Worm (Caenorhabditis elegans) whole organism, L2 larva: Measurements from ENCODE around the gene F31B9.7.

Experiments
- F13H6.1 ChIP-seq: sonication (generic microtip); optimal IDR thresholded peaks from 2 replicates; lab custom pipeline; 2016; ENCODE audit warnings: missing genetic modification characterization, missing compliant biosample characterization
- R02D3.7 ChIP-seq: fragments of 150-350 bp; optimal IDR thresholded peaks from 2 replicates; lab custom pipeline; 2014; ENCODE audit warnings: missing biosample characterization, missing genetic modification characterization
- Y55F3AM.14 ChIP-seq: fragments of 200-800 bp; sonication (Bioruptor generic); optimal IDR thresholded peaks from 2 replicates; lab custom pipeline; 2018; ENCODE audit warnings: mild to moderate bottlenecking, missing genetic modification characterization, missing compliant biosample characterization
- ZK546.5 ChIP-seq: sonication (generic microtip); optimal IDR thresholded peaks from 2 replicates; lab custom pipeline; 2017; ENCODE audit warnings: missing biosample characterization, missing genetic modification characterization
- alr-1 ChIP-seq: fragments of 150-350 bp; optimal IDR thresholded peaks from 2 replicates; lab custom pipeline; 2014; ENCODE audit warnings: missing biosample characterization, missing genetic modification characterization
- aly-2 ChIP-seq: fragments of 150-350 bp; optimal IDR thresholded peaks from 2 replicates; lab custom pipeline; 2014; ENCODE audit warnings: missing biosample characterization, missing genetic modification characterization
- ama-1 ChIP-seq: fragments of 150-350 bp; optimal IDR thresholded peaks from 2 replicates; lab custom pipeline; 2018; ENCODE audit warnings: inconsistent platforms
- blmp-1 ChIP-seq: sonication (generic microtip); optimal IDR thresholded peaks from 2 replicates; lab custom pipeline; 2017; ENCODE audit warnings: missing genetic modification characterization, mild to moderate bottlenecking, missing compliant biosample characterization, antibody characterized with exemption, moderate library complexity; ENCODE audit not compliant: insufficient read depth
- ceh-82 ChIP-seq: fragments of 150-350 bp; optimal IDR thresholded peaks from 2 replicates; lab custom pipeline; 2014; ENCODE audit warnings: missing biosample characterization, missing genetic modification characterization
- dmd-4 ChIP-seq: sonication (generic microtip); optimal IDR thresholded peaks from 2 replicates; lab custom pipeline; 2017; ENCODE audit warnings: missing biosample characterization, missing genetic modification characterization
- elt-1 ChIP-seq: fragments of 150-350 bp; optimal IDR thresholded peaks from 2 replicates; lab custom pipeline; 2014; ENCODE audit warnings: missing biosample characterization, missing genetic modification characterization
- elt-3 ChIP-seq: sonication (generic microtip); optimal IDR thresholded peaks from 2 replicates; lab custom pipeline; 2017; ENCODE audit warnings: missing biosample characterization, missing genetic modification characterization
- fos-1 ChIP-seq: fragments of 150-350 bp; optimal IDR thresholded peaks from 2 replicates; lab custom pipeline; 2014; ENCODE audit warnings: missing biosample characterization, missing genetic modification characterization
- lin-13 ChIP-seq: fragments of 150-350 bp; optimal IDR thresholded peaks from 2 replicates; lab custom pipeline; 2014; ENCODE audit warnings: missing biosample characterization, missing genetic modification reagents, missing genetic modification characterization
- lin-39 ChIP-seq: fragments of 150-350 bp; optimal IDR thresholded peaks from 2 replicates; lab custom pipeline; 2014; ENCODE audit warnings: missing biosample characterization, missing genetic modification reagents, missing genetic modification characterization
- mab-5 ChIP-seq: fragments of 150-350 bp; optimal IDR thresholded peaks from 2 replicates; lab custom pipeline; 2014; ENCODE audit warnings: missing biosample characterization, missing genetic modification characterization
- mdl-1 ChIP-seq, 2 experiments: fragments of 150-350 bp in 1 of 2; sonication (generic microtip) in 1 of 2; optimal IDR thresholded peaks; 2 replicates each; lab custom pipeline; 2017; ENCODE audit warnings: missing biosample characterization in 2 of 2, missing genetic modification characterization in 2 of 2
- nhr-10 ChIP-seq: sonication (generic microtip); optimal IDR thresholded peaks from 2 replicates; lab custom pipeline; 2017; ENCODE audit warnings: missing biosample characterization, missing genetic modification characterization
- nhr-11 ChIP-seq: fragments of 150-350 bp; optimal IDR thresholded peaks from 2 replicates; lab custom pipeline; 2014; ENCODE audit warnings: missing biosample characterization, missing genetic modification characterization
- nhr-21 ChIP-seq: fragments of 150-350 bp; optimal IDR thresholded peaks from 2 replicates; lab custom pipeline; 2014; ENCODE audit warnings: missing biosample characterization, missing genetic modification characterization
- nhr-23 ChIP-seq: fragments of 150-350 bp; optimal IDR thresholded peaks from 2 replicates; lab custom pipeline; 2014; ENCODE audit warnings: missing biosample characterization, missing genetic modification reagents, missing genetic modification characterization
- nhr-237 ChIP-seq: fragments of 150-350 bp; optimal IDR thresholded peaks from 2 replicates; lab custom pipeline; 2014; ENCODE audit warnings: missing biosample characterization, missing genetic modification characterization
- nhr-25 ChIP-seq: fragments of 150-350 bp; sonication (generic microtip); optimal IDR thresholded peaks from 3 replicates; lab custom pipeline; 2014; ENCODE audit warnings: missing biosample characterization, missing genetic modification characterization
- nhr-6 ChIP-seq: fragments of 150-350 bp; optimal IDR thresholded peaks from 2 replicates; lab custom pipeline; 2014; ENCODE audit warnings: missing biosample characterization, missing genetic modification characterization
- nhr-77 ChIP-seq: fragments of 150-350 bp; optimal IDR thresholded peaks from 2 replicates; lab custom pipeline; 2014; ENCODE audit warnings: missing biosample characterization, missing genetic modification characterization
- peb-1 ChIP-seq: fragments of 150-350 bp; optimal IDR thresholded peaks from 2 replicates; lab custom pipeline; 2014; ENCODE audit warnings: missing biosample characterization, missing genetic modification characterization
- sem-4 ChIP-seq: fragments of 150-350 bp; optimal IDR thresholded peaks from 2 replicates; lab custom pipeline; 2014; ENCODE audit warnings: missing biosample characterization, missing genetic modification reagents, missing genetic modification characterization
- skn-1 ChIP-seq: sonication (generic microtip); optimal IDR thresholded peaks from 2 replicates; lab custom pipeline; 2017; ENCODE audit warnings: missing biosample characterization, missing genetic modification characterization
- sma-9 ChIP-seq, 2 experiments: fragments of 150-350 bp in 1 of 2; sonication (generic microtip) in 1 of 2; optimal IDR thresholded peaks; 2 replicates each; lab custom pipeline; 2014 to 2016; ENCODE audit warnings: missing genetic modification characterization in 2 of 2, mild to moderate bottlenecking in 1 of 2, missing biosample characterization in 1 of 2, missing compliant biosample characterization in 1 of 2, missing genetic modification reagents in 1 of 2, moderate library complexity in 1 of 2
- snpc-4 ChIP-seq: fragments of 150-350 bp; optimal IDR thresholded peaks from 2 replicates; lab custom pipeline; 2014; ENCODE audit warnings: missing biosample characterization, missing genetic modification characterization
- unc-55 ChIP-seq: fragments of 150-350 bp; sonication (generic microtip); optimal IDR thresholded peaks from 3 replicates; lab custom pipeline; 2014; ENCODE audit warnings: missing biosample characterization, missing genetic modification reagents, missing genetic modification characterization
- unc-62 ChIP-seq: fragments of 150-350 bp; optimal IDR thresholded peaks from 2 replicates; lab custom pipeline; 2014; ENCODE audit warnings: missing biosample characterization, missing genetic modification reagents, missing genetic modification characterization
- zag-1 ChIP-seq: fragments of 150-350 bp; optimal IDR thresholded peaks from 2 replicates; lab custom pipeline; 2014; ENCODE audit warnings: missing biosample characterization, missing genetic modification characterization
- ztf-1 ChIP-seq: fragments of 200-800 bp; sonication (Bioruptor generic); conservative IDR thresholded peaks from 2 replicates; pipeline ENCODE4 v1.3.6; 2022; ENCODE audit warnings: missing genetic modification characterization, missing compliant biosample characterization
- ztf-4 ChIP-seq: fragments of 150-350 bp; optimal IDR thresholded peaks from 2 replicates; lab custom pipeline; 2014; ENCODE audit warnings: missing biosample characterization, missing genetic modification characterization

Gene F31B9.7

ce11 chrX:15919372-15919771, at the start of gene F31B9.7:
Gene F31B9.7, plus strand, starts transcription at chrX:15919672.
- no peak for TF ChIP-seq ztf-1 (GFP tag; lab: Robert Waterston, UW)
- no peak for TF ChIP-seq lin-13 (GFP tag; lab: Kevin White, UChicago)
- no peak for TF ChIP-seq aly-2 (tag; lab: Kevin White, UChicago)
- TF ChIP-seq nhr-23 (tag; lab: Kevin White, UChicago): no peak
- no peak for TF ChIP-seq lin-39 (tag; lab: Kevin White, UChicago)
- no peak for TF ChIP-seq fos-1 (tag; lab: Kevin White, UChicago)
- TF ChIP-seq skn-1 (tag; lab: Kevin White, UChicago): no peak
- TF ChIP-seq nhr-77 (tag; lab: Kevin White, UChicago): no peak
- TF ChIP-seq R02D3.7: no peak
- no peak for TF ChIP-seq blmp-1 (tag; lab: Kevin White, UChicago)
- no peak for TF ChIP-seq mab-5
- no peak for TF ChIP-seq unc-62 (GFP tag; lab: Kevin White, UChicago)
- no peak for TF ChIP-seq unc-55 (GFP tag; lab: Kevin White, UChicago)
- no peak for TF ChIP-seq alr-1 (tag; lab: Kevin White, UChicago)
- TF ChIP-seq sma-9 (GFP tag; optimal IDR thresholded peaks at IDR 0.05; lab: Kevin White, UChicago): no peak
- TF ChIP-seq sma-9 (tag; optimal IDR thresholded peaks at IDR 0.05; lab: Kevin White, UChicago): no peak
- TF ChIP-seq nhr-10 (tag; lab: Kevin White, UChicago): no peak
- no peak for TF ChIP-seq nhr-11 (tag; lab: Kevin White, UChicago)
- no peak for TF ChIP-seq nhr-25 (tag; lab: Kevin White, UChicago)
- no peak for TF ChIP-seq peb-1 (tag; lab: Kevin White, UChicago)
- TF ChIP-seq snpc-4 (tag; lab: Kevin White, UChicago): no peak

DNA sequence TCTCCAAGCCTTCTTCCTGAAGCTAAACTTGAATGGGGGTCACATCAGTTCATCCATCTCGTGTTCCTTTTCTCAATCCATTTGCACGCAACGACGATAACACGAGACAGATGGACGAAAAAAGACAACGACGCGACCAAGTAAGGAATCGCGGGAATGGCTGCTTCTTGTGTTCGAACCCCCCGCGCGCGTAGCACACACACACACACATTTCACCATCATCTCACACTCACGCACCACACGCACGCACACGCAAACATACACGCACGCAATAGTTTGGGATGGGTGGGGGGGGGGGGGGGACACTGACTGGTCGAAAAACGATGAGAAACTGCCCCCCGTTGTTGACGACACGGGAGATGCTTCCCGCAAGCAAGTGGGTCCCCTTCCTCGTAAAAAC, 42.5 kb upstream of the F31B9.7 start:
- TF ChIP-seq F13H6.1 (tag; lab: Kevin White, UChicago): no peak
- TF ChIP-seq unc-55 (GFP tag; lab: Kevin White, UChicago): peak; percentile 23

DNA sequence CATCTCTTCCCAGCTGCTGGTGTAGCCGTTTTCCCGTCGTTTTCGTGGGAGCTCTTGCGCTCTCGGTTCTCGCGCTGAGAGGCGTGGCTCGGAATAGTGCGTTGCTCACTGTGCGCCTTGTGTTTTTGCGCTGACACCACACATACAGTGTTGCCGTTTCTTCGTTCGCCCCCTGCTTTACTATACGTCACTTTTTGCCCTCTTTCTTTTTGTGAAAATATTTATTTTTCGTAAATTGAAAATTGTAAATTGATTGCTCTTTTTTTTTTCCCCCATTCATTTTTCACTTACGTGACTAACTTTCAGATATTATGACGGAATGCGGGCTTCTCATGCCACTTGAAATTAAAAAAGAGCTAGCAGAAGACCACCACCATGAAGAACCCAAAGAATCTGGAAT, 40.7 kb upstream of the F31B9.7 start, which contains the start of gene gmeb-2:
TSS of gene gmeb-2 (plus strand) at position 301 of the 400 bp plus-strand sequence.
- peak; percentile 2 for TF ChIP-seq sma-9 (GFP tag; optimal IDR thresholded peaks at IDR 0.05; lab: Kevin White, UChicago)
- TF ChIP-seq sma-9 (tag; optimal IDR thresholded peaks at IDR 0.05; lab: Kevin White, UChicago): no peak
- TF ChIP-seq ceh-82 (tag; lab: Kevin White, UChicago): no peak
- TF ChIP-seq sem-4 (tag; lab: Kevin White, UChicago): no peak
- no peak for TF ChIP-seq nhr-6 (tag; lab: Kevin White, UChicago)
- peak; percentile 26 for TF ChIP-seq F13H6.1 (tag; lab: Kevin White, UChicago)

DNA sequence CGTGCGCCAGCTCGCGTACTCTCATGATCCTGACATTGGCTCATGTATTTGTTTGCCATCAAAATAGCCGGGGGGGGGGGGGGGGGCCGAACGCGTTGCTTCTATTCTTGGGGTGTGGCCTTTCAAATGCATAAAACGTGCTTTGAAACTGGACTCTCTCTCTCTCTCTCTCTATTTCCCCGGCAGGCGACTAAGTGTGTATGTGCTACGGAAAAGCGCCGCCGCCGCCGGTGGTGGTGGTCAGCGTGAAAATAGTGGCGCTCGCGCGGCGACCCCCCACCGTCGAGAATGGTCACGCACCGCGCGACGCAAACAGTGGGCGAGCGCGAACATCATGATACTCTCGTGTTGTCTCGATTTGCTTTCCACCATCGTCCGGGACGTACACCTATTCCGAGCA, 38.4 kb upstream of the F31B9.7 start:
- TF ChIP-seq nhr-6 (tag; lab: Kevin White, UChicago) (no peak), F13H6.1 (tag; lab: Kevin White, UChicago) (no peak), mdl-1 (tag; optimal IDR thresholded peaks at IDR 0.05; lab: Kevin White, UChicago) (no peak), ama-1 (no peak), fos-1 (tag; lab: Kevin White, UChicago) (no peak), nhr-237 (tag; lab: Kevin White, UChicago) (no peak)

DNA sequence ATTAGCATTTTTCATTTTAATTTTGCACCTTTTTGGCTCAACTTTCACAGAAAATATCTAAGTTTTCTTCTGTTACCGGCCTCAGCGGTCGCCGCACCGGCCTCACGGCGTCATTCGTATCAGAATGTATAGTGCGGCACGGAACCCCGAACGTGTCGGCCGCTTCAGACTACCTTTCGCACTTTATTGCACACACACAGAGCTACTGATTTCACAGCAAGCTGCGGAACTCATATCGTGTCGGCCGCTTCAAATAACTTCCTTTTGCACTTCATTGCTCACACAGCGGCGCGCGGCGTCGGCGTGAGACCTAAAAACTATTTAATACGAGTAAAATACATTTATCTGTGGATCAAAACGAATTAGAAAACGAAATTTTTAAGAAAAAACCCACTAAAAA, 35.0 kb upstream of the F31B9.7 start:
- TF ChIP-seq ZK546.5: no peak
- peak; percentile 4 for TF ChIP-seq snpc-4 (tag; lab: Kevin White, UChicago)

DNA sequence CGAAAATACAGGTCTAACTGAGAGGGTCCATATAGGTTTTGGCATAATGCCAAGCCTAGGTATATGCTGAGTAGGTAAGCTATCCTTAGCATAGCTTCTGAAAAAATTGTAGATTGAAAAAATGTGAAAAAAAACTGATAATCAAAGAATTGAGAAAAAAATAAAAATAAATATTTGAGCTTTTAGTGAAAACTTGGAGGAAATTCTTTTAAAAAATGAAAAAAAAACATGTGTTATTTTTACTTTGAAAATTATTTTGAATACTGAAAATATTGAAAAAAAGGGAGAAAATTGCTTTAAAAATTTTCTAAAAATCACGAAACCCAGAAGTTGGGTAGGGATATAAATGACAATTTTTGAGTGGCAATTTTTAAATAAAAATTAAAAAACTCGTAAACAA, 32.0 kb upstream of the F31B9.7 start, which contains the start of gene F53H4.3:
TSS of gene F53H4.3 (minus strand) at position 101 of the 400 bp plus-strand sequence.
- TF ChIP-seq zag-1 (no peak), elt-3 (tag; lab: Kevin White, UChicago) (no peak), nhr-10 (tag; lab: Kevin White, UChicago) (no peak), elt-1 (tag; lab: Kevin White, UChicago) (no peak), nhr-77 (tag; lab: Kevin White, UChicago) (no peak), nhr-21 (tag; lab: Kevin White, UChicago) (no peak), sma-9 (GFP tag; optimal IDR thresholded peaks at IDR 0.05; lab: Kevin White, UChicago) (no peak), sma-9 (tag; optimal IDR thresholded peaks at IDR 0.05; lab: Kevin White, UChicago) (no peak), ztf-4 (tag; lab: Kevin White, UChicago) (no peak), unc-55 (GFP tag; lab: Kevin White, UChicago) (no peak), ama-1 (no peak), dmd-4 (tag; lab: Kevin White, UChicago) (no peak), aly-2 (tag; lab: Kevin White, UChicago) (no peak), Y55F3AM.14 (GFP tag; lab: Kevin White, UChicago) (no peak), nhr-237 (tag; lab: Kevin White, UChicago) (no peak), ceh-82 (tag; lab: Kevin White, UChicago) (no peak), nhr-6 (tag; lab: Kevin White, UChicago) (no peak), nhr-23 (tag; lab: Kevin White, UChicago) (no peak), peb-1 (tag; lab: Kevin White, UChicago) (no peak)
- TF ChIP-seq, all 48 proteins: peak for 0
